Worm (Caenorhabditis elegans) whole organism, L1 larva: ENCODE results near the gene srx-73.
A peak's percentile ranks its signal among the peaks of the same experiment; 100 is the strongest.

Experiments used
- C16A3.4 ChIP-seq: fragments of 150-350 bp; optimal IDR thresholded peaks from 2 replicates; lab custom pipeline; 2014; ENCODE audit warnings: missing biosample characterization, missing genetic modification characterization
- C34B4.2 ChIP-seq: sonication (generic microtip); optimal IDR thresholded peaks from 2 replicates; lab custom pipeline; 2017; ENCODE audit warnings: mild to moderate bottlenecking, missing genetic modification characterization, missing compliant biosample characterization
- F16B12.6 ChIP-seq: fragments of 150-350 bp; optimal IDR thresholded peaks from 2 replicates; lab custom pipeline; 2014; ENCODE audit warnings: missing biosample characterization, missing genetic modification characterization
- Y116A8C.19 ChIP-seq: sonication (generic microtip); optimal IDR thresholded peaks from 2 replicates; lab custom pipeline; 2016; ENCODE audit warnings: missing compliant biosample characterization, missing genetic modification characterization, borderline replicate concordance
- aha-1 ChIP-seq: fragments of 150-350 bp; optimal IDR thresholded peaks from 2 replicates; lab custom pipeline; 2014; ENCODE audit warnings: missing biosample characterization, missing genetic modification characterization
- aly-2 ChIP-seq: fragments of 150-350 bp; optimal IDR thresholded peaks from 2 replicates; lab custom pipeline; 2014; ENCODE audit warnings: missing biosample characterization, missing genetic modification characterization
- ama-1 ChIP-seq: fragments of 150-350 bp; optimal IDR thresholded peaks from 2 replicates; lab custom pipeline; 2014
- blmp-1 ChIP-seq: fragments of 150-350 bp; optimal IDR thresholded peaks from 2 replicates; lab custom pipeline; 2014; ENCODE audit warnings: missing biosample characterization, missing genetic modification characterization
- ceh-8 ChIP-seq: fragments of 200-800 bp; sonication (Bioruptor generic); optimal IDR thresholded peaks from 2 replicates; lab custom pipeline; 2018; ENCODE audit warnings: mild to moderate bottlenecking, missing genetic modification characterization, moderate library complexity, missing compliant biosample characterization
- ceh-82 ChIP-seq, 3 experiments: fragments of 150-350 bp in 1 of 3; sonication (generic microtip) in 2 of 3; optimal IDR thresholded peaks; 2 replicates each; lab custom pipeline; 2014 to 2017; ENCODE audit warnings: missing biosample characterization in 3 of 3, missing genetic modification characterization in 3 of 3
- ceh-88 ChIP-seq: fragments of 200-800 bp; sonication (Bioruptor generic); IDR thresholded peaks from 2 replicates; pipeline ENCODE4 v1.3.6; 2022; ENCODE audit warnings: missing genetic modification characterization, missing compliant biosample characterization
- ces-1 ChIP-seq: fragments of 150-350 bp; optimal IDR thresholded peaks from 2 replicates; lab custom pipeline; 2014; ENCODE audit warnings: missing biosample characterization, missing genetic modification reagents, missing genetic modification characterization
- dpl-1 ChIP-seq, 3 experiments: fragments of 150-350 bp in 2 of 3; sonication (generic microtip) in 1 of 3; optimal IDR thresholded peaks; 2 replicates each; lab custom pipeline; 2014 to 2017; ENCODE audit warnings: missing biosample characterization in 3 of 3, missing genetic modification characterization in 3 of 3, missing genetic modification reagents in 3 of 3
- dsc-1 ChIP-seq: sonication (generic microtip); optimal IDR thresholded peaks from 2 replicates; lab custom pipeline; 2016; ENCODE audit warnings: mild to moderate bottlenecking, missing genetic modification characterization, missing compliant biosample characterization
- efl-3 ChIP-seq: fragments of 200-800 bp; sonication (Bioruptor generic); optimal IDR thresholded peaks from 2 replicates; lab custom pipeline; 2018; ENCODE audit warnings: mild to moderate bottlenecking, missing genetic modification characterization, missing compliant biosample characterization
- egl-13 ChIP-seq: sonication (generic microtip); optimal IDR thresholded peaks from 2 replicates; lab custom pipeline; 2016; ENCODE audit warnings: missing genotype, missing genetic modification reagents, missing genetic modification characterization, missing compliant biosample characterization
- egl-27 ChIP-seq, 2 experiments: fragments of 150-350 bp in 1 of 2; sonication (generic microtip); optimal IDR thresholded peaks; 3 replicates each; lab custom pipeline; 2017 to 2018; ENCODE audit warnings: missing biosample characterization in 2 of 2, missing genetic modification characterization in 2 of 2, missing genetic modification reagents in 2 of 2
- fkh-10 ChIP-seq: sonication (generic microtip); optimal IDR thresholded peaks from 2 replicates; lab custom pipeline; 2017; ENCODE audit warnings: missing biosample characterization, missing genetic modification reagents, missing genetic modification characterization
- fkh-8 ChIP-seq: sonication (generic microtip); optimal IDR thresholded peaks from 2 replicates; lab custom pipeline; 2016; ENCODE audit warnings: mild to moderate bottlenecking, missing genetic modification characterization, missing compliant biosample characterization
- hlh-17 ChIP-seq: fragments of 200-800 bp; sonication (Bioruptor generic); optimal IDR thresholded peaks from 2 replicates; lab custom pipeline; 2018; ENCODE audit warnings: missing genetic modification characterization, mild to moderate bottlenecking, missing compliant biosample characterization, moderate library complexity, borderline replicate concordance
- hpl-2 ChIP-seq: fragments of 150-350 bp; optimal IDR thresholded peaks from 2 replicates; lab custom pipeline; 2014; ENCODE audit warnings: missing biosample characterization, missing genetic modification reagents, missing genetic modification characterization
- jun-1 ChIP-seq: fragments of 150-350 bp; optimal IDR thresholded peaks from 2 replicates; lab custom pipeline; 2014; ENCODE audit warnings: missing biosample characterization, missing genetic modification reagents, missing genetic modification characterization
- lin-13 ChIP-seq: fragments of 150-350 bp; optimal IDR thresholded peaks from 2 replicates; lab custom pipeline; 2014; ENCODE audit warnings: missing biosample characterization, missing genetic modification reagents, missing genetic modification characterization
- lin-14 ChIP-seq: fragments of 200-800 bp; sonication (Bioruptor generic); optimal IDR thresholded peaks from 2 replicates; lab custom pipeline; 2018; ENCODE audit warnings: mild to moderate bottlenecking, missing genetic modification characterization, moderate library complexity, missing compliant biosample characterization
- lin-15B ChIP-seq: fragments of 150-350 bp; sonication (generic microtip); optimal IDR thresholded peaks from 3 replicates; lab custom pipeline; 2014; ENCODE audit warnings: missing biosample characterization, missing genetic modification characterization
- lin-35 ChIP-seq, 2 experiments: fragments of 150-350 bp; optimal IDR thresholded peaks; 2 replicates each; lab custom pipeline; 2014; ENCODE audit warnings: missing biosample characterization in 2 of 2, missing genetic modification characterization in 2 of 2, missing genetic modification reagents in 2 of 2
- lin-39 ChIP-seq: fragments of 150-350 bp; optimal IDR thresholded peaks from 2 replicates; lab custom pipeline; 2014; ENCODE audit warnings: missing biosample characterization, missing genetic modification reagents, missing genetic modification characterization
- lir-3 ChIP-seq: sonication (generic microtip); optimal IDR thresholded peaks from 2 replicates; lab custom pipeline; 2016; ENCODE audit warnings: mild to moderate bottlenecking, missing genetic modification characterization, moderate library complexity, missing compliant biosample characterization; ENCODE audit not compliant: poor library complexity
- lsy-2 ChIP-seq, 2 experiments: fragments of 150-350 bp; optimal IDR thresholded peaks; 2 replicates each; lab custom pipeline; 2014; ENCODE audit warnings: missing biosample characterization in 2 of 2, missing genetic modification characterization in 2 of 2
- mdl-1 ChIP-seq, 2 experiments: fragments of 150-350 bp; optimal IDR thresholded peaks; 2 replicates each; lab custom pipeline; 2014 to 2017; ENCODE audit warnings: missing biosample characterization in 2 of 2, missing genetic modification characterization in 2 of 2, inconsistent platforms in 1 of 2
- mef-2 ChIP-seq: fragments of 150-350 bp; optimal IDR thresholded peaks from 2 replicates; lab custom pipeline; 2014; ENCODE audit warnings: missing biosample characterization, missing genetic modification characterization
- mep-1 ChIP-seq: fragments of 150-350 bp; optimal IDR thresholded peaks from 2 replicates; lab custom pipeline; 2014; ENCODE audit warnings: missing biosample characterization, missing genetic modification characterization
- nhr-12 ChIP-seq: sonication (generic microtip); optimal IDR thresholded peaks from 2 replicates; lab custom pipeline; 2017; ENCODE audit warnings: missing biosample characterization, missing genetic modification characterization
- nhr-19 ChIP-seq: fragments of 200-800 bp; sonication (Bioruptor generic); conservative IDR thresholded peaks from 2 replicates; pipeline ENCODE4 v1.3.6; 2022; ENCODE audit warnings: missing genetic modification characterization, missing compliant biosample characterization
- nhr-20 ChIP-seq: sonication (generic microtip); optimal IDR thresholded peaks from 2 replicates; lab custom pipeline; 2016; ENCODE audit warnings: mild to moderate bottlenecking, missing genetic modification characterization, missing compliant biosample characterization
- nhr-28 ChIP-seq: fragments of 150-350 bp; optimal IDR thresholded peaks from 2 replicates; lab custom pipeline; 2014; ENCODE audit warnings: missing biosample characterization, missing genetic modification characterization
- nhr-47 ChIP-seq: sonication (generic microtip); optimal IDR thresholded peaks from 2 replicates; lab custom pipeline; 2016; ENCODE audit warnings: mild to moderate bottlenecking, missing genetic modification characterization, moderate library complexity, missing compliant biosample characterization
- nhr-71 ChIP-seq: sonication (generic microtip); optimal IDR thresholded peaks from 2 replicates; lab custom pipeline; 2016; ENCODE audit warnings: mild to moderate bottlenecking, missing genetic modification characterization, moderate library complexity, missing compliant biosample characterization
- nhr-76 ChIP-seq: sonication (generic microtip); optimal IDR thresholded peaks from 2 replicates; lab custom pipeline; 2017; ENCODE audit warnings: missing biosample characterization, missing genetic modification characterization
- nhr-84 ChIP-seq: sonication (generic microtip); optimal IDR thresholded peaks from 2 replicates; lab custom pipeline; 2017; ENCODE audit warnings: missing biosample characterization, missing genetic modification characterization
- nhr-85 ChIP-seq: sonication (generic microtip); peaks from one replicate; lab custom pipeline; 2016; ENCODE audit warnings: missing genetic modification characterization, inconsistent platforms, missing compliant biosample characterization
- nhr-90 ChIP-seq: sonication (generic microtip); optimal IDR thresholded peaks from 2 replicates; lab custom pipeline; 2016; ENCODE audit warnings: mild to moderate bottlenecking, missing genetic modification characterization, missing compliant biosample characterization; ENCODE audit not compliant: poor library complexity
- pag-3 ChIP-seq: sonication (generic microtip); optimal IDR thresholded peaks from 2 replicates; lab custom pipeline; 2017; ENCODE audit warnings: missing genetic modification characterization, mild to moderate bottlenecking, missing compliant biosample characterization, antibody characterized with exemption, borderline replicate concordance; ENCODE audit not compliant: insufficient read depth
- pax-3 ChIP-seq: fragments of 200-800 bp; sonication (Bioruptor generic); optimal IDR thresholded peaks from 2 replicates; lab custom pipeline; 2018; ENCODE audit warnings: mild to moderate bottlenecking, missing genetic modification characterization, moderate library complexity, missing compliant biosample characterization
- pqm-1 ChIP-seq: sonication (generic microtip); optimal IDR thresholded peaks from 3 replicates; lab custom pipeline; 2017; ENCODE audit warnings: missing biosample characterization, missing genetic modification characterization
- skn-1 ChIP-seq: fragments of 150-350 bp; optimal IDR thresholded peaks from 2 replicates; lab custom pipeline; 2014; ENCODE audit warnings: missing biosample characterization, missing genetic modification characterization
- snu-23 ChIP-seq: sonication (generic microtip); optimal IDR thresholded peaks from 2 replicates; lab custom pipeline; 2016; ENCODE audit warnings: missing genetic modification characterization, missing compliant biosample characterization
- swsn-7 ChIP-seq: sonication (generic microtip); optimal IDR thresholded peaks from 2 replicates; lab custom pipeline; 2016; ENCODE audit warnings: missing genetic modification characterization, missing compliant biosample characterization
- unc-86 ChIP-seq: sonication (generic microtip); optimal IDR thresholded peaks from 2 replicates; lab custom pipeline; 2016; ENCODE audit warnings: missing genetic modification characterization, missing compliant biosample characterization
- vab-15 ChIP-seq: sonication (generic microtip); optimal IDR thresholded peaks from 2 replicates; lab custom pipeline; 2017; ENCODE audit warnings: missing genotype, mild to moderate bottlenecking, missing genetic modification characterization, missing compliant biosample characterization
- ztf-11 ChIP-seq, 2 experiments: sonication (generic microtip); optimal IDR thresholded peaks; 2 replicates each; lab custom pipeline; 2016 to 2017; ENCODE audit warnings: missing genetic modification characterization in 2 of 2, missing biosample characterization in 1 of 2, missing compliant biosample characterization in 1 of 2

Gene srx-73

ce11 chrV:4686680-4687470 is 21.3 kb upstream of the srx-73 start, which contains the start of gene taf-10 (continued):
- peak; percentile 52 for TF ChIP-seq nhr-19
- TF ChIP-seq F16B12.6 = no peak
- peak; percentile 7 for TF ChIP-seq pag-3 (tag; lab: Kevin White, UChicago)
- peak; percentile 47 for TF ChIP-seq mep-1 (tag; lab: Kevin White, UChicago)
- peak; percentile 44 to 66 (median 66) for TF ChIP-seq dpl-1 (GFP tag; optimal IDR thresholded peaks at IDR 0.05; lab: Kevin White, UChicago)
- TF ChIP-seq nhr-84 (tag; lab: Kevin White, UChicago) = no peak
- no peak for TF ChIP-seq nhr-28 (tag; lab: Kevin White, UChicago)
- TF ChIP-seq fkh-10 = no peak
- no peak for TF ChIP-seq ceh-8 (GFP tag; lab: Kevin White, UChicago)
- TF ChIP-seq vab-15 (tag; lab: Kevin White, UChicago) = no peak
- TF ChIP-seq aly-2 (tag; lab: Kevin White, UChicago) = no peak
- TF ChIP-seq ceh-82 (tag; optimal IDR thresholded peaks at IDR 0.05; lab: Kevin White, UChicago) = peak in 1 of 3 experiments; percentile 67
- peak; percentile 19 for TF ChIP-seq egl-13
- peak; percentile 72 for TF ChIP-seq skn-1
- peak; percentile 61 for TF ChIP-seq C16A3.4
- TF ChIP-seq nhr-85 (tag; lab: Kevin White, UChicago) = peak; percentile 84
- peak; percentile 66 for TF ChIP-seq nhr-47 (tag; lab: Kevin White, UChicago)
- peak; percentile 43 for TF ChIP-seq dsc-1 (tag; lab: Kevin White, UChicago)
- peak; percentile 66 for TF ChIP-seq nhr-90 (tag; lab: Kevin White, UChicago)
- TF ChIP-seq swsn-7 (tag; lab: Kevin White, UChicago) = peak; percentile 61
- TF ChIP-seq nhr-76 = no peak
- peak; percentile 73 for TF ChIP-seq nhr-71 (tag; lab: Kevin White, UChicago)
- peak; percentile 9 for TF ChIP-seq lin-15B (tag; lab: Kevin White, UChicago)
- peak; percentile 45 to 75 for TF ChIP-seq lin-35 (GFP tag; optimal IDR thresholded peaks at IDR 0.05; lab: Kevin White, UChicago)
- no peak for TF ChIP-seq nhr-12 (tag; lab: Kevin White, UChicago)
- no peak for TF ChIP-seq pax-3
- TF ChIP-seq pqm-1 (tag; lab: Kevin White, UChicago) = no peak
- peak; percentile 11 for TF ChIP-seq unc-86 (tag; lab: Kevin White, UChicago)
- TF ChIP-seq snu-23 (GFP tag; lab: Kevin White, UChicago) = peak; percentile 67
- TF ChIP-seq aha-1 (tag; lab: Kevin White, UChicago) = no peak
- no peak for TF ChIP-seq egl-27 (tag; optimal IDR thresholded peaks at IDR 0.05; lab: Kevin White, UChicago)
- TF ChIP-seq hpl-2 (GFP tag; lab: Kevin White, UChicago) = no peak
- TF ChIP-seq mdl-1 (tag; optimal IDR thresholded peaks at IDR 0.05; lab: Kevin White, UChicago) = peak in 1 of 2 experiments; percentile 88
- TF ChIP-seq ama-1 (lab: Kevin White, UChicago) = no peak
- no peak for TF ChIP-seq ceh-88 (GFP tag; lab: Robert Waterston, UW)
- TF ChIP-seq nhr-20 (tag; lab: Kevin White, UChicago) = peak; percentile 62
- peak; percentile 28 for TF ChIP-seq lin-39
- TF ChIP-seq blmp-1 (tag; lab: Kevin White, UChicago) = peak; percentile 15
- TF ChIP-seq lsy-2 (tag; optimal IDR thresholded peaks at IDR 0.05; lab: Kevin White, UChicago) = peak; percentile 59 to 69
- TF ChIP-seq C34B4.2 (tag; lab: Kevin White, UChicago) = no peak
- TF ChIP-seq ces-1 (GFP tag; lab: Kevin White, UChicago) = no peak
- no peak for TF ChIP-seq lin-13
- peak; percentile 75 for TF ChIP-seq lin-14 (GFP tag; lab: Kevin White, UChicago)
- TF ChIP-seq mef-2 = no peak
- TF ChIP-seq hlh-17 (GFP tag; lab: Kevin White, UChicago) = no peak
- peak in 1 of 2 experiments; percentile 47 for TF ChIP-seq ztf-11 (tag; optimal IDR thresholded peaks at IDR 0.05; lab: Kevin White, UChicago)
- TF ChIP-seq efl-3 = no peak
- no peak for TF ChIP-seq Y116A8C.19 (tag; lab: Kevin White, UChicago)
- TF ChIP-seq lir-3 (tag; lab: Kevin White, UChicago) = peak; percentile 21
- no peak for TF ChIP-seq jun-1 (tag; lab: Kevin White, UChicago)
- peak; percentile 28 for TF ChIP-seq fkh-8
